Worm (Caenorhabditis elegans) whole organism, L4 larva: ENCODE measurements around the gene K07E8.6.

Source experiments
- R02D3.7 ChIP-seq: fragments of 150-350 bp; sonication (generic microtip); optimal IDR thresholded peaks from 3 replicates; lab custom pipeline; 2014; ENCODE audit warnings: missing biosample characterization, missing genetic modification characterization
- ceh-82 ChIP-seq: sonication (generic microtip); optimal IDR thresholded peaks from 2 replicates; lab custom pipeline; 2017; ENCODE audit warnings: missing biosample characterization, missing genetic modification characterization
- ces-1 ChIP-seq: fragments of 150-350 bp; sonication (generic microtip); optimal IDR thresholded peaks from 4 replicates; lab custom pipeline; 2014; ENCODE audit warnings: missing biosample characterization, missing genetic modification reagents, missing genetic modification characterization
- jun-1 ChIP-seq: fragments of 150-350 bp; optimal IDR thresholded peaks from 2 replicates; lab custom pipeline; 2014; ENCODE audit warnings: missing biosample characterization, missing genetic modification reagents, missing genetic modification characterization
- lin-39 ChIP-seq: fragments of 150-350 bp; optimal IDR thresholded peaks from 2 replicates; lab custom pipeline; 2014; ENCODE audit warnings: missing biosample characterization, missing genetic modification reagents, missing genetic modification characterization
- mdl-1 ChIP-seq, 2 experiments: fragments of 150-350 bp in 1 of 2; sonication (generic microtip) in 1 of 2; optimal IDR thresholded peaks; 2 replicates each; lab custom pipeline; 2014 to 2017; ENCODE audit warnings: missing biosample characterization in 2 of 2, missing genetic modification characterization in 2 of 2
- nhr-25 ChIP-seq: sonication (generic microtip); optimal IDR thresholded peaks from 2 replicates; lab custom pipeline; 2017; ENCODE audit warnings: missing genetic modification characterization, mild to moderate bottlenecking, missing compliant biosample characterization, antibody characterized with exemption, moderate library complexity, borderline replicate concordance; ENCODE audit not compliant: insufficient read depth
- pha-4 ChIP-seq, 2 experiments: fragments of 150-350 bp in 1 of 2; fragments of 200-800 bp in 1 of 2; sonication (Bioruptor generic) in 1 of 2; IDR thresholded peaks in 1 of 2; optimal IDR thresholded peaks in 1 of 2; 2 replicates each; pipeline versions ENCODE4 v1.3.6 to Lab custom; 2014 to 2022; ENCODE audit warnings: missing genetic modification characterization in 2 of 2, missing genetic modification reagents in 2 of 2, missing biosample characterization in 1 of 2, missing compliant biosample characterization in 1 of 2
- php-3 ChIP-seq: fragments of 200-800 bp; sonication (Bioruptor generic); IDR thresholded peaks from 2 replicates; pipeline ENCODE4 v1.3.6; 2022; ENCODE audit warnings: missing genetic modification reagents, missing genetic modification characterization, missing compliant biosample characterization
- spr-3 ChIP-seq: fragments of 200-800 bp; sonication (Bioruptor generic); optimal IDR thresholded peaks from 2 replicates; lab custom pipeline; 2018; ENCODE audit warnings: mild to moderate bottlenecking, missing genetic modification characterization, missing compliant biosample characterization
- zag-1 ChIP-seq: fragments of 150-350 bp; optimal IDR thresholded peaks from 2 replicates; lab custom pipeline; 2014; ENCODE audit warnings: missing biosample characterization, missing genetic modification characterization
- ztf-11 ChIP-seq: fragments of 150-350 bp; optimal IDR thresholded peaks from 2 replicates; lab custom pipeline; 2014; ENCODE audit warnings: missing biosample characterization, missing genetic modification characterization

- no peak for TF ChIP-seq nhr-25
- TF ChIP-seq ces-1 (GFP tag; lab: Kevin White, UChicago): no peak
- TF ChIP-seq spr-3 (GFP tag; lab: Kevin White, UChicago): no peak
- no peak for TF ChIP-seq jun-1 (tag; lab: Kevin White, UChicago)
- TF ChIP-seq lin-39 (tag; lab: Kevin White, UChicago): no peak
- no peak for TF ChIP-seq R02D3.7 (tag; lab: Kevin White, UChicago)
- TF ChIP-seq zag-1 (tag; lab: Kevin White, UChicago): no peak
- no peak for TF ChIP-seq ceh-82 (tag; lab: Kevin White, UChicago)
- no peak for TF ChIP-seq mdl-1 (tag; optimal IDR thresholded peaks at IDR 0.05; lab: Kevin White, UChicago)
- no peak for TF ChIP-seq pha-4 (GFP tag; IDR thresholded peaks at IDR 0.05; lab: Robert Waterston, UW)
- no peak for TF ChIP-seq pha-4 (tag; optimal IDR thresholded peaks at IDR 0.05; lab: Kevin White, UChicago)
- TF ChIP-seq php-3 (GFP tag; lab: Robert Waterston, UW): no peak
- no peak for TF ChIP-seq ztf-11 (tag; lab: Kevin White, UChicago)
Observed at ce11 chrII:682326-682725, 43.0 kb upstream of the K07E8.6 start, which contains the start of gene T02H6.7.
